Worm (Caenorhabditis elegans) whole organism, young adult: ENCODE measurements around the gene ceh-13.

Experiments used
- ama-1 ChIP-seq, 3 experiments: fragments of 150-350 bp in 1 of 3; sonication (generic microtip) in 2 of 3; optimal IDR thresholded peaks; 2 replicates each; lab custom pipeline; 2014 to 2018; ENCODE audit warnings: missing biosample characterization in 2 of 3, missing genetic modification characterization in 2 of 3, missing genetic modification reagents in 2 of 3
- dpl-1 ChIP-seq: fragments of 150-350 bp; optimal IDR thresholded peaks from 2 replicates; lab custom pipeline; 2014; ENCODE audit warnings: missing biosample characterization, missing genetic modification reagents, missing genetic modification characterization
- lag-1 ChIP-seq: fragments of 200-800 bp; sonication (Bioruptor generic); IDR thresholded peaks from 2 replicates; pipeline ENCODE4 v1.3.6; 2022; ENCODE audit warnings: missing genetic modification reagents, missing genetic modification characterization, missing compliant biosample characterization
- let-607 ChIP-seq, 2 experiments: fragments of 200-800 bp in 1 of 2; sonication (Bioruptor generic) in 1 of 2; sonication (generic microtip) in 1 of 2; optimal IDR thresholded peaks; 2 replicates each; lab custom pipeline; 2016 to 2018; ENCODE audit warnings: mild to moderate bottlenecking in 2 of 2, missing compliant biosample characterization in 2 of 2, missing genetic modification characterization in 2 of 2, moderate library complexity in 2 of 2, missing genotype in 1 of 2
- mes-4 ChIP-seq: sonication (generic microtip); optimal IDR thresholded peaks from 2 replicates; lab custom pipeline; 2016; ENCODE audit warnings: missing genotype, missing genetic modification characterization, missing compliant biosample characterization
- snpc-4 ChIP-seq, 5 experiments: fragments of 150-350 bp in 1 of 5; sonication (generic microtip) in 4 of 5; optimal IDR thresholded peaks; 2 replicates each; lab custom pipeline; 2014 to 2018; ENCODE audit warnings: missing genetic modification characterization in 5 of 5, missing biosample characterization in 3 of 5, antibody characterized with exemption in 2 of 5, mild to moderate bottlenecking in 2 of 5, missing compliant biosample characterization in 2 of 5, missing genotype in 2 of 5, moderate library complexity in 2 of 5, missing genetic modification reagents in 1 of 5
- unc-62 ChIP-seq: fragments of 150-350 bp; optimal IDR thresholded peaks from 2 replicates; lab custom pipeline; 2014; ENCODE audit warnings: missing biosample characterization, missing genetic modification reagents, missing genetic modification characterization
- xnd-1 ChIP-seq: sonication (generic microtip); optimal IDR thresholded peaks from 2 replicates; lab custom pipeline; 2016; ENCODE audit warnings: missing genotype, missing genetic modification reagents, missing genetic modification characterization, missing compliant biosample characterization
- ztf-6 ChIP-seq: fragments of 200-800 bp; sonication (Bioruptor generic); IDR thresholded peaks from 2 replicates; pipeline ENCODE4 v1.3.6; 2022; ENCODE audit warnings: missing genetic modification reagents, missing genetic modification characterization, missing compliant biosample characterization

ce11 chrIII:7561872-7562271 is 6.4 kb downstream of the ceh-13 start, which contains the start of gene lgc-12:
- TF ChIP-seq xnd-1 (tag; lab: Kevin White, UChicago) (no peak), let-607 (tag; optimal IDR thresholded peaks at IDR 0.05; lab: Kevin White, UChicago) (no peak), ama-1 (optimal IDR thresholded peaks at IDR 0.05; lab: Kevin White, UChicago) (no peak), ama-1 (GFP tag; optimal IDR thresholded peaks at IDR 0.05; lab: Kevin White, UChicago) (no peak), ztf-6 (GFP tag; lab: Robert Waterston, UW) (no peak), mes-4 (tag; lab: Kevin White, UChicago) (no peak), unc-62 (GFP tag; lab: Kevin White, UChicago) (no peak), snpc-4 (GFP tag; optimal IDR thresholded peaks at IDR 0.05; lab: Kevin White, UChicago) (no peak), snpc-4 (tag; optimal IDR thresholded peaks at IDR 0.05; lab: Kevin White, UChicago) (no peak), dpl-1 (GFP tag; lab: Kevin White, UChicago) (no peak), lag-1 (GFP tag; lab: Robert Waterston, UW) (no peak)
